Worm (Caenorhabditis elegans) whole organism, L1 larva: ENCODE measurements around the gene odd-1.

Experiments
- C04F5.9 ChIP-seq: sonication (generic microtip); optimal IDR thresholded peaks from 2 replicates; lab custom pipeline; 2016; ENCODE audit warnings: missing genetic modification characterization, missing compliant biosample characterization
- C16A3.4 ChIP-seq: fragments of 150-350 bp; optimal IDR thresholded peaks from 2 replicates; lab custom pipeline; 2014; ENCODE audit warnings: missing biosample characterization, missing genetic modification characterization
- C34B4.2 ChIP-seq: sonication (generic microtip); optimal IDR thresholded peaks from 2 replicates; lab custom pipeline; 2017; ENCODE audit warnings: mild to moderate bottlenecking, missing genetic modification characterization, missing compliant biosample characterization
- blmp-1 ChIP-seq: fragments of 150-350 bp; optimal IDR thresholded peaks from 2 replicates; lab custom pipeline; 2014; ENCODE audit warnings: missing biosample characterization, missing genetic modification characterization
- ceh-63 ChIP-seq: fragments of 200-800 bp; sonication (Bioruptor generic); optimal IDR thresholded peaks from 2 replicates; lab custom pipeline; 2018; ENCODE audit warnings: mild to moderate bottlenecking, missing genetic modification characterization, missing compliant biosample characterization
- ceh-82 ChIP-seq, 3 experiments: fragments of 150-350 bp in 1 of 3; sonication (generic microtip) in 2 of 3; optimal IDR thresholded peaks; 2 replicates each; lab custom pipeline; 2014 to 2017; ENCODE audit warnings: missing biosample characterization in 3 of 3, missing genetic modification characterization in 3 of 3
- ceh-88 ChIP-seq: fragments of 200-800 bp; sonication (Bioruptor generic); IDR thresholded peaks from 2 replicates; pipeline ENCODE4 v1.3.6; 2022; ENCODE audit warnings: missing genetic modification characterization, missing compliant biosample characterization
- dsc-1 ChIP-seq: sonication (generic microtip); optimal IDR thresholded peaks from 2 replicates; lab custom pipeline; 2016; ENCODE audit warnings: mild to moderate bottlenecking, missing genetic modification characterization, missing compliant biosample characterization
- efl-1 ChIP-seq, 4 experiments: fragments of 150-350 bp; optimal IDR thresholded peaks in 3 of 4; peaks in 1 of 4; 1 replicate in 1 of 4; 2 replicates in 3 of 4; lab custom pipeline; 2014; ENCODE audit warnings: missing biosample characterization in 2 of 4, missing genetic modification characterization in 2 of 4, missing genetic modification reagents in 2 of 4
- efl-3 ChIP-seq: fragments of 200-800 bp; sonication (Bioruptor generic); optimal IDR thresholded peaks from 2 replicates; lab custom pipeline; 2018; ENCODE audit warnings: mild to moderate bottlenecking, missing genetic modification characterization, missing compliant biosample characterization
- egl-27 ChIP-seq, 2 experiments: fragments of 150-350 bp in 1 of 2; sonication (generic microtip); optimal IDR thresholded peaks; 3 replicates each; lab custom pipeline; 2017 to 2018; ENCODE audit warnings: missing biosample characterization in 2 of 2, missing genetic modification characterization in 2 of 2, missing genetic modification reagents in 2 of 2
- elt-2 ChIP-seq: sonication (generic microtip); optimal IDR thresholded peaks from 2 replicates; lab custom pipeline; 2016; ENCODE audit warnings: missing genetic modification characterization, mild to moderate bottlenecking, inconsistent platforms, missing compliant biosample characterization, missing genetic modification reagents
- elt-3 ChIP-seq, 6 experiments: fragments of 150-350 bp in 1 of 6; sonication (generic microtip); optimal IDR thresholded peaks; 2 replicates each; lab custom pipeline; 2017 to 2018; ENCODE audit warnings: missing biosample characterization in 6 of 6, missing genetic modification characterization in 6 of 6, inconsistent platforms in 1 of 6
- ets-5 ChIP-seq: fragments of 200-800 bp; sonication (Bioruptor generic); IDR thresholded peaks from 2 replicates; pipeline ENCODE4 v1.3.6; 2022; ENCODE audit warnings: missing genetic modification characterization, missing compliant biosample characterization
- fkh-8 ChIP-seq: sonication (generic microtip); optimal IDR thresholded peaks from 2 replicates; lab custom pipeline; 2016; ENCODE audit warnings: mild to moderate bottlenecking, missing genetic modification characterization, missing compliant biosample characterization
- fos-1 ChIP-seq: fragments of 150-350 bp; optimal IDR thresholded peaks from 2 replicates; lab custom pipeline; 2014; ENCODE audit warnings: missing biosample characterization, missing genetic modification characterization
- grh-1 ChIP-seq: fragments of 200-800 bp; sonication (Bioruptor generic); IDR thresholded peaks from 2 replicates; pipeline ENCODE4 v1.3.6; 2022; ENCODE audit warnings: missing genetic modification reagents, missing genetic modification characterization, missing compliant biosample characterization
- hlh-17 ChIP-seq: fragments of 200-800 bp; sonication (Bioruptor generic); optimal IDR thresholded peaks from 2 replicates; lab custom pipeline; 2018; ENCODE audit warnings: missing genetic modification characterization, mild to moderate bottlenecking, missing compliant biosample characterization, moderate library complexity, borderline replicate concordance
- hlh-4 ChIP-seq: sonication (generic microtip); optimal IDR thresholded peaks from 2 replicates; lab custom pipeline; 2016; ENCODE audit warnings: mild to moderate bottlenecking, missing genetic modification characterization, missing compliant biosample characterization
- hpl-2 ChIP-seq: fragments of 150-350 bp; optimal IDR thresholded peaks from 2 replicates; lab custom pipeline; 2014; ENCODE audit warnings: missing biosample characterization, missing genetic modification reagents, missing genetic modification characterization
- irx-1 ChIP-seq: sonication (generic microtip); optimal IDR thresholded peaks from 2 replicates; lab custom pipeline; 2016; ENCODE audit warnings: missing genetic modification characterization, missing compliant biosample characterization
- lin-14 ChIP-seq: fragments of 200-800 bp; sonication (Bioruptor generic); optimal IDR thresholded peaks from 2 replicates; lab custom pipeline; 2018; ENCODE audit warnings: mild to moderate bottlenecking, missing genetic modification characterization, moderate library complexity, missing compliant biosample characterization
- lin-35 ChIP-seq, 2 experiments: fragments of 150-350 bp; optimal IDR thresholded peaks; 2 replicates each; lab custom pipeline; 2014; ENCODE audit warnings: missing biosample characterization in 2 of 2, missing genetic modification characterization in 2 of 2, missing genetic modification reagents in 2 of 2
- lin-39 ChIP-seq: fragments of 150-350 bp; optimal IDR thresholded peaks from 2 replicates; lab custom pipeline; 2014; ENCODE audit warnings: missing biosample characterization, missing genetic modification reagents, missing genetic modification characterization
- lsy-2 ChIP-seq, 2 experiments: fragments of 150-350 bp; optimal IDR thresholded peaks; 2 replicates each; lab custom pipeline; 2014; ENCODE audit warnings: missing biosample characterization in 2 of 2, missing genetic modification characterization in 2 of 2
- mdl-1 ChIP-seq, 2 experiments: fragments of 150-350 bp; optimal IDR thresholded peaks; 2 replicates each; lab custom pipeline; 2014 to 2017; ENCODE audit warnings: missing biosample characterization in 2 of 2, missing genetic modification characterization in 2 of 2, inconsistent platforms in 1 of 2
- mep-1 ChIP-seq: fragments of 150-350 bp; optimal IDR thresholded peaks from 2 replicates; lab custom pipeline; 2014; ENCODE audit warnings: missing biosample characterization, missing genetic modification characterization
- nhr-11 ChIP-seq: fragments of 150-350 bp; optimal IDR thresholded peaks from 2 replicates; lab custom pipeline; 2014; ENCODE audit warnings: missing biosample characterization, missing genetic modification characterization
- nhr-20 ChIP-seq: sonication (generic microtip); optimal IDR thresholded peaks from 2 replicates; lab custom pipeline; 2016; ENCODE audit warnings: mild to moderate bottlenecking, missing genetic modification characterization, missing compliant biosample characterization
- nhr-28 ChIP-seq: fragments of 150-350 bp; optimal IDR thresholded peaks from 2 replicates; lab custom pipeline; 2014; ENCODE audit warnings: missing biosample characterization, missing genetic modification characterization
- nhr-76 ChIP-seq: sonication (generic microtip); optimal IDR thresholded peaks from 2 replicates; lab custom pipeline; 2017; ENCODE audit warnings: missing biosample characterization, missing genetic modification characterization
- nhr-77 ChIP-seq: fragments of 150-350 bp; optimal IDR thresholded peaks from 2 replicates; lab custom pipeline; 2014; ENCODE audit warnings: missing biosample characterization, missing genetic modification characterization
- nhr-85 ChIP-seq: sonication (generic microtip); peaks from one replicate; lab custom pipeline; 2016; ENCODE audit warnings: missing genetic modification characterization, inconsistent platforms, missing compliant biosample characterization
- nhr-90 ChIP-seq: sonication (generic microtip); optimal IDR thresholded peaks from 2 replicates; lab custom pipeline; 2016; ENCODE audit warnings: mild to moderate bottlenecking, missing genetic modification characterization, missing compliant biosample characterization; ENCODE audit not compliant: poor library complexity
- pag-3 ChIP-seq: sonication (generic microtip); optimal IDR thresholded peaks from 2 replicates; lab custom pipeline; 2017; ENCODE audit warnings: missing genetic modification characterization, mild to moderate bottlenecking, missing compliant biosample characterization, antibody characterized with exemption, borderline replicate concordance; ENCODE audit not compliant: insufficient read depth
- pax-3 ChIP-seq: fragments of 200-800 bp; sonication (Bioruptor generic); optimal IDR thresholded peaks from 2 replicates; lab custom pipeline; 2018; ENCODE audit warnings: mild to moderate bottlenecking, missing genetic modification characterization, moderate library complexity, missing compliant biosample characterization
- pqm-1 ChIP-seq: sonication (generic microtip); optimal IDR thresholded peaks from 3 replicates; lab custom pipeline; 2017; ENCODE audit warnings: missing biosample characterization, missing genetic modification characterization
- rnt-1 ChIP-seq: sonication (generic microtip); optimal IDR thresholded peaks from 2 replicates; lab custom pipeline; 2016; ENCODE audit warnings: mild to moderate bottlenecking, missing genetic modification characterization, moderate library complexity, missing compliant biosample characterization
- skn-1 ChIP-seq: fragments of 150-350 bp; optimal IDR thresholded peaks from 2 replicates; lab custom pipeline; 2014; ENCODE audit warnings: missing biosample characterization, missing genetic modification characterization
- sox-4 ChIP-seq: sonication (generic microtip); optimal IDR thresholded peaks from 2 replicates; lab custom pipeline; 2016; ENCODE audit warnings: missing genetic modification characterization, missing compliant biosample characterization
- sptf-1 ChIP-seq: fragments of 150-350 bp; optimal IDR thresholded peaks from 2 replicates; lab custom pipeline; 2014; ENCODE audit warnings: missing biosample characterization, missing genetic modification characterization
- sup-37 ChIP-seq: fragments of 200-800 bp; sonication (Bioruptor generic); optimal IDR thresholded peaks from 2 replicates; lab custom pipeline; 2018; ENCODE audit warnings: mild to moderate bottlenecking, missing genetic modification characterization, missing compliant biosample characterization
- swsn-7 ChIP-seq: sonication (generic microtip); optimal IDR thresholded peaks from 2 replicates; lab custom pipeline; 2016; ENCODE audit warnings: missing genetic modification characterization, missing compliant biosample characterization
- tbx-2 ChIP-seq: sonication (generic microtip); optimal IDR thresholded peaks from 2 replicates; lab custom pipeline; 2016; ENCODE audit warnings: missing genetic modification characterization, missing compliant biosample characterization
- tlp-1 ChIP-seq: fragments of 150-350 bp; optimal IDR thresholded peaks from 2 replicates; lab custom pipeline; 2014; ENCODE audit warnings: missing biosample characterization, missing genetic modification characterization
- unc-130 ChIP-seq: fragments of 150-350 bp; optimal IDR thresholded peaks from 2 replicates; lab custom pipeline; 2017; ENCODE audit warnings: missing biosample characterization, missing genetic modification characterization, inconsistent platforms
- unc-30 ChIP-seq: sonication (generic microtip); optimal IDR thresholded peaks from 2 replicates; lab custom pipeline; 2017; ENCODE audit warnings: missing biosample characterization, missing genetic modification characterization
- unc-62 ChIP-seq: fragments of 150-350 bp; optimal IDR thresholded peaks from 2 replicates; lab custom pipeline; 2014; ENCODE audit warnings: missing biosample characterization, missing genetic modification reagents, missing genetic modification characterization
- unc-98 ChIP-seq: fragments of 200-800 bp; sonication (Bioruptor generic); IDR thresholded peaks from 2 replicates; pipeline ENCODE4 v1.3.6; 2022; ENCODE audit warnings: missing genetic modification characterization, missing compliant biosample characterization
- vab-15 ChIP-seq: sonication (generic microtip); optimal IDR thresholded peaks from 2 replicates; lab custom pipeline; 2017; ENCODE audit warnings: missing genotype, mild to moderate bottlenecking, missing genetic modification characterization, missing compliant biosample characterization
- zag-1 ChIP-seq: fragments of 150-350 bp; optimal IDR thresholded peaks from 2 replicates; lab custom pipeline; 2014; ENCODE audit warnings: missing biosample characterization, missing genetic modification characterization
- ztf-4 ChIP-seq: fragments of 150-350 bp; optimal IDR thresholded peaks from 2 replicates; lab custom pipeline; 2014; ENCODE audit warnings: missing biosample characterization, missing genetic modification characterization

The odd-1 gene

ce11 chrIII:7073801-7074386 lies 34.2 kb upstream of the odd-1 start, which contains the start of gene ZK418.5 (continued):
- no peak for TF ChIP-seq unc-130 (tag; lab: Kevin White, UChicago)
- TF ChIP-seq dsc-1: no peak
- TF ChIP-seq sptf-1 (tag; lab: Kevin White, UChicago): no peak
- TF ChIP-seq nhr-76 (tag; lab: Kevin White, UChicago): no peak
- TF ChIP-seq unc-98 (GFP tag; lab: Robert Waterston, UW): no peak
- TF ChIP-seq lsy-2 (tag; optimal IDR thresholded peaks at IDR 0.05; lab: Kevin White, UChicago): peak; percentile 73 to 82
- TF ChIP-seq pax-3 (tag; lab: Kevin White, UChicago): no peak
- no peak for TF ChIP-seq elt-2 (tag; lab: Kevin White, UChicago)
- no peak for TF ChIP-seq pag-3 (tag; lab: Kevin White, UChicago)
- TF ChIP-seq ceh-88 (GFP tag; lab: Robert Waterston, UW): no peak
- peak; percentile 37 for TF ChIP-seq tbx-2 (tag; lab: Kevin White, UChicago)
- peak; percentile 97 to 99 for TF ChIP-seq efl-1 (optimal IDR thresholded peaks at IDR 0.05; lab: Kevin White, UChicago)
- peak; percentile 97 to 100 for TF ChIP-seq efl-1 (GFP tag; optimal IDR thresholded peaks at IDR 0.05 in 1 of 2; lab: Kevin White, UChicago)
- TF ChIP-seq egl-27 (tag; optimal IDR thresholded peaks at IDR 0.05; lab: Kevin White, UChicago): no peak
- no peak for TF ChIP-seq nhr-28 (tag; lab: Kevin White, UChicago)
- TF ChIP-seq fkh-8 (tag; lab: Kevin White, UChicago): no peak
- no peak for TF ChIP-seq hpl-2 (GFP tag; lab: Kevin White, UChicago)
- TF ChIP-seq ceh-82 (tag; optimal IDR thresholded peaks at IDR 0.05; lab: Kevin White, UChicago): peak; percentile 29 to 68 (median 42)
- peak; percentile 6 for TF ChIP-seq blmp-1
- no peak for TF ChIP-seq unc-62 (GFP tag; lab: Kevin White, UChicago)
- no peak for TF ChIP-seq ceh-63 (GFP tag; lab: Kevin White, UChicago)
- no peak for TF ChIP-seq lin-14 (GFP tag; lab: Kevin White, UChicago)
- TF ChIP-seq unc-30 (tag; lab: Kevin White, UChicago): no peak
- peak; percentile 57 for TF ChIP-seq swsn-7 (tag; lab: Kevin White, UChicago)
- TF ChIP-seq vab-15 (tag; lab: Kevin White, UChicago): no peak
- TF ChIP-seq hlh-4 (tag; lab: Kevin White, UChicago): no peak
- TF ChIP-seq ets-5: no peak
- TF ChIP-seq irx-1 (tag; lab: Kevin White, UChicago): no peak
- no peak for TF ChIP-seq hlh-17
- TF ChIP-seq rnt-1 (tag; lab: Kevin White, UChicago): peak; percentile 78
- no peak for TF ChIP-seq nhr-77 (tag; lab: Kevin White, UChicago)
- no peak for TF ChIP-seq tlp-1 (tag; lab: Kevin White, UChicago)
- peak; percentile 79 for TF ChIP-seq C16A3.4
- peak; percentile 58 for TF ChIP-seq nhr-85 (tag; lab: Kevin White, UChicago)
- TF ChIP-seq lin-35 (GFP tag; optimal IDR thresholded peaks at IDR 0.05; lab: Kevin White, UChicago): peak; percentile 97 to 99
- no peak for TF ChIP-seq pqm-1
- no peak for TF ChIP-seq sox-4 (tag; lab: Kevin White, UChicago)
- TF ChIP-seq ztf-4 (tag; lab: Kevin White, UChicago): no peak
- TF ChIP-seq mdl-1 (tag; optimal IDR thresholded peaks at IDR 0.05; lab: Kevin White, UChicago): peak in 1 of 2 experiments; percentile 11
- peak; percentile 42 for TF ChIP-seq mep-1 (tag; lab: Kevin White, UChicago)
- no peak for TF ChIP-seq efl-3 (GFP tag; lab: Kevin White, UChicago)
- peak; percentile 78 for TF ChIP-seq skn-1 (tag; lab: Kevin White, UChicago)
- TF ChIP-seq fos-1 (tag; lab: Kevin White, UChicago): peak; percentile 30
- TF ChIP-seq zag-1 (tag; lab: Kevin White, UChicago): no peak
- peak; percentile 45 for TF ChIP-seq nhr-90
- no peak for TF ChIP-seq C34B4.2 (tag; lab: Kevin White, UChicago)
- TF ChIP-seq sup-37: no peak
- TF ChIP-seq nhr-11: no peak
- TF ChIP-seq elt-3 (tag; optimal IDR thresholded peaks at IDR 0.05; lab: Kevin White, UChicago): no peak
- TF ChIP-seq lin-39: peak; percentile 15
- TF ChIP-seq nhr-20: peak; percentile 48
- TF ChIP-seq C04F5.9 (tag; lab: Kevin White, UChicago): no peak
- TF ChIP-seq grh-1 (GFP tag; lab: Robert Waterston, UW): no peak
